Worm (Caenorhabditis elegans): ENCODE data around the gene pqn-35.

The pqn-35 gene

DNA sequence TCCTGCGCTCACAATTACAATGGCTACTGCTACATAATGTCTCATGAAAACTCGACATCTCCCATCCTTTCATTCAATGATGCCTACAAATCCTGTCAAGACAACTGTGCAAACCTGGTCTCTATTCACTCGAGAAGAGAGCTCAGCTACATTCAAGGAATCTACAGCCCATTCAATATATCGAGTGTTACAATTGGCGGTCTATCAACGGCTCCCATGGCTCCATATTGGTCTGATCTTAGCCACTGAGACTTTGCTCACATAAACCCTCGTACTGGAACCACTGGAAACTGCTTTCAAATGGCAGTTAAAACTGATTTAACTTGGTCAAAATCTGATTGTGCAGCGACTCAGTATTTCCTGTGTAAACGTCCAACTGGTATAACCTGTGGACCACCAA, 62.7 kb downstream of the pqn-35 start, which contains the start of gene T05A7.3:
TSS of gene T05A7.3 (plus strand) at position 301 of the 400 bp plus-strand sequence.
- no peak for TF ChIP-seq dmd-6 (GFP tag; IDR thresholded peaks at IDR 0.05)
- TF ChIP-seq rbr-2 (tag; optimal IDR thresholded peaks at IDR 0.05): no peak
- no peak for TF ChIP-seq Y75B8A.6 (GFP tag; IDR thresholded peaks at IDR 0.05)
- TF ChIP-seq saeg-2 (GFP tag; IDR thresholded peaks at IDR 0.05): no peak
- TF ChIP-seq ceh-32 (tag; optimal IDR thresholded peaks at IDR 0.05; ENCODE audit: poor library complexity): no peak
- TF ChIP-seq ZK337.2 (GFP tag; IDR thresholded peaks at IDR 0.05): no peak
- TF ChIP-seq ama-1 (optimal IDR thresholded peaks at IDR 0.05): no peak
- TF ChIP-seq ztf-7 (tag; optimal IDR thresholded peaks at IDR 0.05): no peak
- TF ChIP-seq mdt-29 (GFP tag; IDR thresholded peaks at IDR 0.05): no peak
- TF ChIP-seq set-16 (GFP tag; IDR thresholded peaks at IDR 0.05): no peak
- no peak for TF ChIP-seq mes-2 (tag; optimal IDR thresholded peaks at IDR 0.05; ENCODE audit: poor library complexity, severe bottlenecking)
- no peak for TF ChIP-seq zfp-2 (tag; optimal IDR thresholded peaks at IDR 0.05)
- TF ChIP-seq daf-8 (GFP tag; IDR thresholded peaks at IDR 0.05): no peak
- TF ChIP-seq dve-1 (tag; optimal IDR thresholded peaks at IDR 0.05; ENCODE audit: insufficient read depth): no peak
- no peak for TF ChIP-seq aly-2 (tag; optimal IDR thresholded peaks at IDR 0.05)

Data from whole organism, L4 larva.